Fruit fly (Drosophila melanogaster): ENCODE measurements around the gene CG33493.

The CG33493 gene

DNA sequence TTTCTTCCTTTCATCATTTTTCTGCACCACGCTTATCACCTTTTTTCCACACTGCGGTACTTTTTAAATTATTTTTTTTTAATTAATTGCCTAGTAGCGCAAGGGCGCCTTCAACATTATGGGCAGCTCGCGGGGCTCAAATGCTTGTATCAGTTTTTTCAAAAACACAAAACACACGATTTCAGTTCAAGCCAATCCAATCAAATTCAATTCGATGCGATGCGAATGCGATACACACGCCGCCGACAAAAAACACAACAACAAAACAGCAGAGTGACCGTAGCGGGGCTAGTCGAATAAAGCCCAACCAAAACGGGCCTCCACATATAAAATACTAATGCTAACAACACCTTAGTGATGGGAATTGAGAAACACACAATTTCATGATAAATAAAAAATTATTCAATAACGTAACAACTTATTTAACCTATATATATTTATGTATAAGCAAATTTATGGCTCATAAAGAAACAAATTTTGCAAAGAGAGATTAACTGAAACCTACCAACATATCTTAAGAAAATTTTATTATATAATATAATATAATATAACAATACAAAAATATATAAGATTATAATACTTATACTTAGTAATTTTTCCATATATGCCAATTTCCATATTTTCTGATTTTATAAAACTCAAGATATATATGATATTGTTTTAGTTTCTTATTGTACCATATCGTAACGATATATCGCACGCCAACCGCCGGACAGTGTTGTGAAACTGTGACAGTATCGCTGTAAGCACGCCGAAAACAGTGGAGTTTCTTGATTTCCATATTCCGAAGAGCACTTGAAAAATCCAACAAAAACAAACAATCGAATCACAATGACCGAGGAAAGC is 32.0 kb downstream of the CG33493 start, which contains the start of the genes CG32066 and CG8003:
Gene CG32066 (minus strand): TSS at position 270 of the 846 bp plus-strand sequence.
Gene CG8003 (plus strand): TSS at position 732 of the 846 bp plus-strand sequence.
- peak; percentile 31; the same call in 2 of the 3 replicates for TF ChIP-seq CG4496 (GFP tag; IDR thresholded peaks at IDR 0.05)
- TF ChIP-seq gl (tag; optimal IDR thresholded peaks at IDR 0.05) = no peak
- peak; percentile 19 for TF ChIP-seq Pif1B (GFP tag; optimal IDR thresholded peaks at IDR 0.05)
- peak; percentile 42 for TF ChIP-seq Pif1A (GFP tag; optimal IDR thresholded peaks at IDR 0.05)
- TF ChIP-seq CG32121 (GFP tag; IDR thresholded peaks at IDR 0.05) = peak; percentile 49; the same call in 1 of the 2 replicates
- peak; percentile 45 for TF ChIP-seq EcR (GFP tag; optimal IDR thresholded peaks at IDR 0.05)
- TF ChIP-seq CG9948 (tag; optimal IDR thresholded peaks at IDR 0.05) = no peak
- peak; percentile 13; the same call in 1 of the 3 replicates for TF ChIP-seq fd96Ca (GFP tag; IDR thresholded peaks at IDR 0.05)
- TF ChIP-seq CG8301 (tag; optimal IDR thresholded peaks at IDR 0.05) = peak; percentile 9
- peak; percentile 36 for TF ChIP-seq CG15710 (tag; optimal IDR thresholded peaks at IDR 0.05)
- TF ChIP-seq Ets98B (GFP tag; IDR thresholded peaks at IDR 0.05) = peak; percentile 23; the same call in 1 of the 2 replicates
- TF ChIP-seq CG12605 (GFP tag; IDR thresholded peaks at IDR 0.05) = no peak
- no peak for TF ChIP-seq CG17806 (tag; optimal IDR thresholded peaks at IDR 0.05)
- TF ChIP-seq D1 (tag; optimal IDR thresholded peaks at IDR 0.05) = peak; percentile 62

DNA sequence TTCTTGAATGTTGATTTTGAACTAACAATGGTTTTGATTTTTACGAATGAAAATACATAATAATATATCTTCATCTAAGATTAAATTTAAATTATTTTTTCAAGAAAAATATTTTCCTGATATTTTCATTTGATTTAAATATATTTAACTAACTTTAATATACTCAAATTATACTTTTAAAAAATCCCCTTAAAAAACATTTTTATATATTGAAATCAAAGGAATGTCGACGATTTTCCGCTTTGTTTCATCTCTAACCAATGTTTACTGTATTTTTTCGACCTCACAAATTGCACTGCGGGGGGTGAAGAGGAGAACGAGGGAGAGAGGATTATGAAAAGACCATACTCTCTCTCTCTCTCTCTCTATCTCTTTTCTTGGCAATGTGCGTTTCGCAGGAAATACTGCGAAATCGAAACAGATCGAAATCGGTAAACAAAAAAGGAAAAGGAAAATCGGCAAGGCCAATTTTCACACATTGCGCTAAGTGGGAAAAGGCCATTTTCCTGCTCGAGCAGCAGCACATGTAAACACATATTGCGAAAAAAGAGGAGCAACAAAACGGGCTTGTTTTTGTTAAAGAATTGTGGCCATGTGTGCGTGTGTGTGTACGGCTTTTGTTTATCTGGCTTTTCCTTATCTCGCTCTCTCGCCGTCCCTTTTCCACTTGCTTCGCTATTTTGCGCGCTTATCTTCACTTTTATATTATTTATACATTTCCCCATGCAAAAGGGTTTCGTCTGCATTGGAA is 32.8 kb downstream of the CG33493 start:
- TF ChIP-seq CG34367 (tag; optimal IDR thresholded peaks at IDR 0.05) (peak; percentile 12), CG32121 (GFP tag; IDR thresholded peaks at IDR 0.05) (no peak), CG8159 (tag; optimal IDR thresholded peaks at IDR 0.05) (peak; percentile 10)

DNA sequence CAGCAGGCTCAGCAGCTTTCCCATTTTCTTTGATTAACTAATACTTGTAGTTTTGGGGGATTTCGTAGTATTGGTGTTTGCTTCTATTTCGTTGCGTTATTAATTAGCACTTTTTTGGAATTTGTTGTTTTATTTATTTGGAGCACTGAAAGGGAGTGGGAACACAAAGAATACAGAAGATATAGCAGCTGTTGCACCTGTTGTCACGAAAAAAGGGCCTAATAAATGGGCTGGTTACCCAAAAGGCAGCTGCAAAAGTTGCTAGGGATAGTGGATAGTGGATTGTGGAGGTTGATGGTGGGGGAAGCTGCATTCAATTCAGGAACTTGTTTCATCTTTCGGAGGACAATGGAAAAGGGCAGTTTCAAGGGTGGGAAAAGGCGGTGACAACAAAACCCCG is 33.4 kb downstream of the CG33493 start:
- TF ChIP-seq CG14655 (GFP tag; optimal IDR thresholded peaks at IDR 0.05) (no peak), gl (tag; optimal IDR thresholded peaks at IDR 0.05) (no peak)

dm6 chr3L:10658362-10659127 is 34.4 kb downstream of the CG33493 start:
- TF ChIP-seq fd96Ca (GFP tag; IDR thresholded peaks at IDR 0.05) = no peak
- no peak for TF ChIP-seq CG32121 (GFP tag; IDR thresholded peaks at IDR 0.05)
- no peak for TF ChIP-seq Pif1B (GFP tag; optimal IDR thresholded peaks at IDR 0.05)
- TF ChIP-seq Ets98B (GFP tag; IDR thresholded peaks at IDR 0.05) = no peak
- TF ChIP-seq Pif1A (GFP tag; optimal IDR thresholded peaks at IDR 0.05) = no peak
- no peak for TF ChIP-seq CG12605 (GFP tag; IDR thresholded peaks at IDR 0.05)
- no peak for TF ChIP-seq rn (GFP tag; IDR thresholded peaks at IDR 0.05)
- TF ChIP-seq CG8301 (tag; optimal IDR thresholded peaks at IDR 0.05) = no peak
- no peak for TF ChIP-seq CG14655 (GFP tag; optimal IDR thresholded peaks at IDR 0.05)
- no peak for TF ChIP-seq CG15710 (tag; optimal IDR thresholded peaks at IDR 0.05)

DNA sequence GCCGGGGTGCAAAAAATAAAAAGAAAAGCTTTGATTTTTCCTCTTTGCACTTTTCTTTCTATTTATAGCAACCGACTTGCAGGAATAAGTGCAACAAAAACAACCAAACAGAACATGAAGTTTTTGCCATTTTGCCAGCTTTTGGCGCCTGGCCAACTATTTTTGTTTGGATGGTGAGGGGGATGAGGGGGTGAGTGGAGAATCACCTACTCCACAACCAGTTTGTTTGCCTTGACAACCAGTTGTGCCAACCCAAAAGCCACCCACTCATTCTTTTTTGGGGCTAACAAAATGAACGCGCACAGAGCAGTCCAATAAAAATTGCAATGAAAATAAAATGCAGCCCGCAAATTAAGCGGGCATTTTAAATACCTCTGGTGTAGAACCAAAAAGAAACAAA is 35.7 kb downstream of the CG33493 start:
- 0 out of 3 replicates have a peak, but pooled peaks have one; percentile 7 for TF ChIP-seq CG4496 (GFP tag; IDR thresholded peaks at IDR 0.05)
- no peak for TF ChIP-seq CG10348 (GFP tag; IDR thresholded peaks at IDR 0.05)
- TF ChIP-seq Ets98B (GFP tag; IDR thresholded peaks at IDR 0.05) = peak; percentile 5; the same call in 1 of the 2 replicates
- TF ChIP-seq CG32121 (GFP tag; IDR thresholded peaks at IDR 0.05) = peak; percentile 39; the same call in 1 of the 2 replicates
- no peak for TF ChIP-seq CG13204 (GFP tag; optimal IDR thresholded peaks at IDR 0.05)
- TF ChIP-seq CG12605 (GFP tag; IDR thresholded peaks at IDR 0.05) = peak; percentile 16; the same call in 1 of the 2 replicates

- TF ChIP-seq CG12605 (GFP tag; IDR thresholded peaks at IDR 0.05) = no peak
- TF ChIP-seq Ets98B (GFP tag; IDR thresholded peaks at IDR 0.05) = peak; percentile 50
- TF ChIP-seq CG10348 (GFP tag; IDR thresholded peaks at IDR 0.05) = no peak
- peak; percentile 26 for TF ChIP-seq CG15710 (tag; optimal IDR thresholded peaks at IDR 0.05)
- no peak for TF ChIP-seq CG8301 (tag; optimal IDR thresholded peaks at IDR 0.05)
- TF ChIP-seq Snoo (tag; optimal IDR thresholded peaks at IDR 0.05) = peak; percentile 36
- TF ChIP-seq CG8159 (tag; optimal IDR thresholded peaks at IDR 0.05) = peak; percentile 22
- 0 out of 3 replicates have a peak, but pooled peaks have one; percentile 40 for TF ChIP-seq fd96Ca (GFP tag; IDR thresholded peaks at IDR 0.05)
- TF ChIP-seq rn (GFP tag; IDR thresholded peaks at IDR 0.05) = no peak
- TF ChIP-seq CG14655 (GFP tag; optimal IDR thresholded peaks at IDR 0.05) = peak; percentile 44
- peak; percentile 15; the same call in 1 of the 2 replicates for TF ChIP-seq CG32121 (GFP tag; IDR thresholded peaks at IDR 0.05)
- peak; percentile 71 for TF ChIP-seq Pif1B (GFP tag; optimal IDR thresholded peaks at IDR 0.05)
- peak; percentile 71 for TF ChIP-seq gl (tag; optimal IDR thresholded peaks at IDR 0.05)
- peak; percentile 71 for TF ChIP-seq Pif1A (GFP tag; optimal IDR thresholded peaks at IDR 0.05)
- no peak for TF ChIP-seq CG9948 (tag; optimal IDR thresholded peaks at IDR 0.05)
- peak; percentile 20 for TF ChIP-seq CG13204 (GFP tag; optimal IDR thresholded peaks at IDR 0.05)
- no peak for TF ChIP-seq EcR (GFP tag; optimal IDR thresholded peaks at IDR 0.05)
- TF ChIP-seq D1 (tag; optimal IDR thresholded peaks at IDR 0.05) = no peak
- peak; percentile 43 for TF ChIP-seq CG34367 (tag; optimal IDR thresholded peaks at IDR 0.05)
- peak; percentile 48; the same call in 1 of the 3 replicates for TF ChIP-seq CG4496 (GFP tag; IDR thresholded peaks at IDR 0.05)
- peak; percentile 16 for TF ChIP-seq CG17806 (tag; optimal IDR thresholded peaks at IDR 0.05)
Observed at dm6 chr3L:10656451-10657198, 36.3 kb downstream of the CG33493 start.
